Worm (Caenorhabditis elegans): ENCODE measurements around the gene T16G12.12.
A peak's percentile ranks its signal among the peaks of the same experiment; 100 is the strongest.

Gene T16G12.12

ce11 chrIII:10010117-10010516, 43.3 kb upstream of the T16G12.12 start, which contains the start of gene fbxa-155:
Gene fbxa-155, minus strand, starts transcription at chrIII:10010217.
- TF ChIP-seq lin-39 (tag; optimal IDR thresholded peaks at IDR 0.05) (no peak), nhr-76 (tag; optimal IDR thresholded peaks at IDR 0.05) (no peak), nhr-28 (tag; optimal IDR thresholded peaks at IDR 0.05) (no peak), unc-30 (tag; optimal IDR thresholded peaks at IDR 0.05) (no peak), hlh-17 (GFP tag; optimal IDR thresholded peaks at IDR 0.05; ENCODE audit: borderline replicate concordance) (no peak), hpl-2 (GFP tag; optimal IDR thresholded peaks at IDR 0.05) (no peak), zip-4 (GFP tag; optimal IDR thresholded peaks at IDR 0.05) (no peak), unc-130 (tag; optimal IDR thresholded peaks at IDR 0.05) (no peak), sox-4 (tag; optimal IDR thresholded peaks at IDR 0.05) (no peak), ceh-8 (GFP tag; optimal IDR thresholded peaks at IDR 0.05) (no peak), hlh-4 (tag; optimal IDR thresholded peaks at IDR 0.05) (no peak), alr-1 (tag; optimal IDR thresholded peaks at IDR 0.05; ENCODE audit: borderline replicate concordance) (no peak), nhr-71 (tag; optimal IDR thresholded peaks at IDR 0.05) (no peak), nhr-19 (GFP tag; conservative IDR thresholded peaks at IDR 0.05) (no peak), tlp-1 (tag; optimal IDR thresholded peaks at IDR 0.05) (no peak), lin-35 (GFP tag; optimal IDR thresholded peaks at IDR 0.05) (no peak), nhr-77 (tag; optimal IDR thresholded peaks at IDR 0.05) (no peak)

DNA sequence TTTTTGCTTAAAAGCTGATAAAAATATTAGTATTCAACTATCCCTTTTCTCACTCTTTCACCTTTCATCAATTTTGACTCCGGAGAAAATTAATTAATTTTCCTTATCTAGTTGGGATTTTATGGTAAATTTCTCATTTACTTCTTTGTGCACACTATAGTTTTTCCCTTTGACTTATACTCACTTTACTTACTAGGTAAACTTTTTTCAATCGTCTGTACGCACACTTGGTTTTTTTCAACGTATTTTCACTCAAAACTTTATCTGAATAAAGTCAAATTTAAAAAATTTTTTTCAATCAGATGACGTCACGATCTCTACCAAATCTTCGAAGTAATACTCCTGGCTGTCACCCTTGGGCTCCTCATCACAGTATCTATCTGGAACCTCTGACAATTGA, 41.3 kb upstream of the T16G12.12 start, which contains the start of gene C05B5.16:
Gene C05B5.16, plus strand, starts transcription at position 301 of the 400 bp plus-strand sequence.
- no peak for TF ChIP-seq nhr-11 (tag; optimal IDR thresholded peaks at IDR 0.05)
- no peak for TF ChIP-seq vab-15 (tag; optimal IDR thresholded peaks at IDR 0.05)
- TF ChIP-seq ztf-11 (tag; optimal IDR thresholded peaks at IDR 0.05) = no peak
- TF ChIP-seq grh-1 (GFP tag; IDR thresholded peaks at IDR 0.05) = no peak
- no peak for TF ChIP-seq F16B12.6 (tag; optimal IDR thresholded peaks at IDR 0.05)
- TF ChIP-seq C34B4.2 (tag; optimal IDR thresholded peaks at IDR 0.05) = no peak
- no peak for TF ChIP-seq unc-86 (tag; optimal IDR thresholded peaks at IDR 0.05)
- no peak for TF ChIP-seq hlh-17 (GFP tag; optimal IDR thresholded peaks at IDR 0.05; ENCODE audit: borderline replicate concordance)
- TF ChIP-seq nhr-28 (tag; optimal IDR thresholded peaks at IDR 0.05) = no peak
- TF ChIP-seq ceh-82 (tag; optimal IDR thresholded peaks at IDR 0.05) = no peak
- TF ChIP-seq lin-39 (tag; optimal IDR thresholded peaks at IDR 0.05) = no peak

DNA sequence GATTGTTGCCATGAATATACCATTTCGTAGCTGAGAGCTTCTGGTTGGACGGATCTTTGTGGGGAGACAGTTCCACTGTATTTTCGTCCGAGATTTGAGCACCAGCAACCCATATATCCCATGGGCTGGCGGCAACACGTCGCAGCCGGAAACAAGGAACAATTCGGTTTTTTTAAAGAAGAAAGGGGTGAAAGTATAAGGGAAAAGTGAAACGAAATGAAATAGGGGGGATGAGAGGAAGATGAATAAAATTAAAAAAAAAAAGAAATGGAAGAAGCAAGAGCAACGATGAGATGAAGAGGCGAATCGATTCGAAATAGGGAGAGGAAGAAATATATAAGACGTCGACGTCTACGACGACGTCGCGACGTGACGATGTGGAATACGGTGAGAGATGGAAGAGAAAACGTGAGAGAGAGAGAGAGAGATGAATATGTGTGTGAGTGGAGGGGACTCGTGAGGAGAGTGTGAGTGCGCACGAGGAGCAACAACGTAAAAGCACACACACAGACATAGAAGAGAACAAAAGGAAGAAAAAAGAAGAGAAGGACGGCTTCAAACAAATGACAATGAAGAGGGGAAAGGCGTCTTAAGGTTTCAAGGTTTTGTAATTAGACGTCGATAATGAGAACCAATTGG, 36.9 kb upstream of the T16G12.12 start, which contains the start of gene rgs-1:
Gene rgs-1, minus strand, starts transcription at position 146 of the 639 bp plus-strand sequence.
- TF ChIP-seq pqm-1 (tag; optimal IDR thresholded peaks at IDR 0.05) = no peak
- TF ChIP-seq snpc-4 (tag; optimal IDR thresholded peaks at IDR 0.05) = peak; percentile 34
- peak; percentile 61 for TF ChIP-seq dsc-1 (tag; optimal IDR thresholded peaks at IDR 0.05)
- TF ChIP-seq alr-1 (tag; optimal IDR thresholded peaks at IDR 0.05; ENCODE audit: borderline replicate concordance) = no peak
- TF ChIP-seq pag-3 (tag; optimal IDR thresholded peaks at IDR 0.05; ENCODE audit: borderline replicate concordance, insufficient read depth) = no peak
- peak; percentile 82 for TF ChIP-seq lin-14 (GFP tag; optimal IDR thresholded peaks at IDR 0.05)
- peak; percentile 7 to 46 for TF ChIP-seq lsy-2 (tag; optimal IDR thresholded peaks at IDR 0.05)
- TF ChIP-seq fkh-8 (tag; optimal IDR thresholded peaks at IDR 0.05) = peak; percentile 79
- TF ChIP-seq hpl-2 (GFP tag; optimal IDR thresholded peaks at IDR 0.05) = no peak
- TF ChIP-seq nhr-12 (tag; optimal IDR thresholded peaks at IDR 0.05) = no peak
- no peak for TF ChIP-seq nhr-237 (tag; optimal IDR thresholded peaks at IDR 0.05)
- TF ChIP-seq lin-13 (GFP tag; optimal IDR thresholded peaks at IDR 0.05) = no peak
- TF ChIP-seq nhr-76 (tag; optimal IDR thresholded peaks at IDR 0.05) = no peak
- TF ChIP-seq ceh-8 (GFP tag; optimal IDR thresholded peaks at IDR 0.05) = no peak
- no peak for TF ChIP-seq mef-2 (tag; optimal IDR thresholded peaks at IDR 0.05)
- TF ChIP-seq aha-1 (tag; optimal IDR thresholded peaks at IDR 0.05) = no peak
- peak; percentile 10 for TF ChIP-seq egl-13 (tag; optimal IDR thresholded peaks at IDR 0.05)
- no peak for TF ChIP-seq nhr-77 (tag; optimal IDR thresholded peaks at IDR 0.05)
- TF ChIP-seq ces-1 (GFP tag; optimal IDR thresholded peaks at IDR 0.05) = no peak
- TF ChIP-seq efl-1 (optimal IDR thresholded peaks at IDR 0.05) = peak; percentile 38 to 49
- TF ChIP-seq efl-1 (GFP tag; optimal IDR thresholded peaks at IDR 0.05 in 1 of 2) = no peak
- TF ChIP-seq sup-37 (GFP tag; optimal IDR thresholded peaks at IDR 0.05) = no peak
- peak; percentile 61 for TF ChIP-seq fkh-10 (GFP tag; optimal IDR thresholded peaks at IDR 0.05)
- TF ChIP-seq lir-3 (tag; optimal IDR thresholded peaks at IDR 0.05; ENCODE audit: poor library complexity) = no peak
- no peak for TF ChIP-seq lin-39 (tag; optimal IDR thresholded peaks at IDR 0.05)
- TF ChIP-seq sox-4 (tag; optimal IDR thresholded peaks at IDR 0.05) = no peak
- peak; percentile 24 for TF ChIP-seq skn-1 (tag; optimal IDR thresholded peaks at IDR 0.05)
- no peak for TF ChIP-seq ceh-63 (GFP tag; optimal IDR thresholded peaks at IDR 0.05)
- TF ChIP-seq nhr-20 (tag; optimal IDR thresholded peaks at IDR 0.05) = no peak
- no peak for TF ChIP-seq nhr-11 (tag; optimal IDR thresholded peaks at IDR 0.05)
- no peak for TF ChIP-seq ztf-4 (tag; optimal IDR thresholded peaks at IDR 0.05)

Data from whole organism, L1 larva.